Worm (Caenorhabditis elegans): ENCODE measurements around the gene K12D12.5.

- TF ChIP-seq ama-1 (optimal IDR thresholded peaks at IDR 0.05) (no peak), tbx-2 (tag; optimal IDR thresholded peaks at IDR 0.05) (no peak), lir-3 (tag; optimal IDR thresholded peaks at IDR 0.05; ENCODE audit: poor library complexity) (no peak)
Measured at ce11 chrII:11829920-11830319, 30.9 kb upstream of the K12D12.5 start, which contains the start of gene pes-5.
